Fruit fly (Drosophila melanogaster) whole organism, prepupa: ENCODE measurements around the gene ppk10.
A peak's percentile ranks its signal among the peaks of the same experiment; 100 is the strongest.

Source experiments
- Blimp-1 ChIP-seq: fragments of 200-800 bp; sonication (Bioruptor generic); optimal IDR thresholded peaks from 3 replicates; lab custom pipeline; 2017; ENCODE audit warnings: missing biosample characterization, missing genetic modification characterization, mild to moderate bottlenecking, moderate library complexity, missing genetic modification reagents
- CG10631 ChIP-seq: fragments of 200-800 bp; sonication (Bioruptor generic); optimal IDR thresholded peaks from 2 replicates; lab custom pipeline; 2016; ENCODE audit warnings: missing biosample characterization, missing genetic modification characterization
- CG10669 ChIP-seq: fragments of 200-800 bp; sonication (Bioruptor generic); optimal IDR thresholded peaks from 3 replicates; lab custom pipeline; 2018; ENCODE audit warnings: missing biosample characterization, mild to moderate bottlenecking, missing genetic modification characterization, moderate library complexity
- CG11294 ChIP-seq: fragments of 200-800 bp; sonication (Bioruptor generic); IDR thresholded peaks from 2 replicates; pipeline ENCODE4 v1.3.6; 2022; ENCODE audit warnings: missing biosample characterization, missing genetic modification characterization
- CG11762 ChIP-seq: fragments of 200-800 bp; sonication (Bioruptor generic); optimal IDR thresholded peaks from 3 replicates; lab custom pipeline; 2016; ENCODE audit warnings: missing biosample characterization, missing genetic modification characterization; ENCODE audit not compliant: insufficient read depth
- CG11902 ChIP-seq: fragments of 200-800 bp; sonication (Bioruptor generic); optimal IDR thresholded peaks from 3 replicates; lab custom pipeline; 2016; ENCODE audit warnings: missing biosample characterization, missing genetic modification characterization
- CG15336 ChIP-seq: fragments of 200-800 bp; sonication (Bioruptor generic); IDR thresholded peaks from 2 replicates; pipeline ENCODE4 v1.3.6; 2022; ENCODE audit warnings: missing biosample characterization, missing genetic modification characterization
- CG1621 ChIP-seq: fragments of 200-800 bp; sonication (Bioruptor generic); optimal IDR thresholded peaks from 3 replicates; lab custom pipeline; 2018; ENCODE audit warnings: missing biosample characterization, mild to moderate bottlenecking, missing genetic modification characterization
- CG16779 ChIP-seq: fragments of 200-800 bp; sonication (Bioruptor generic); optimal IDR thresholded peaks from 3 replicates; lab custom pipeline; 2017; ENCODE audit warnings: missing biosample characterization, mild to moderate bottlenecking, missing genetic modification characterization
- CG3032 ChIP-seq: fragments of 200-800 bp; optimal IDR thresholded peaks from 2 replicates; lab custom pipeline; 2019; ENCODE audit warnings: missing biosample characterization, mild to moderate bottlenecking, missing genetic modification characterization, moderate library complexity
- CG31627 ChIP-seq: fragments of 200-800 bp; sonication (Bioruptor generic); optimal IDR thresholded peaks from 3 replicates; lab custom pipeline; 2016; ENCODE audit warnings: missing biosample characterization, missing genetic modification characterization
- CG34406 ChIP-seq: fragments of 200-800 bp; sonication (Bioruptor generic); optimal IDR thresholded peaks from 3 replicates; lab custom pipeline; 2016; ENCODE audit warnings: missing biosample characterization, missing genetic modification characterization
- CG3919 ChIP-seq: fragments of 200-800 bp; sonication (Bioruptor generic); optimal IDR thresholded peaks from 3 replicates; lab custom pipeline; 2016; ENCODE audit warnings: missing biosample characterization, missing genetic modification characterization
- CG4318 ChIP-seq: fragments of 200-800 bp; sonication (Bioruptor generic); optimal IDR thresholded peaks from 3 replicates; lab custom pipeline; 2017; ENCODE audit warnings: missing biosample characterization, mild to moderate bottlenecking, missing genetic modification characterization
- CG6163 ChIP-seq: fragments of 200-800 bp; sonication (Bioruptor generic); IDR thresholded peaks from 3 replicates; pipeline ENCODE4 v1.3.6; 2022; ENCODE audit warnings: missing biosample characterization, missing genetic modification characterization
- CG6792 ChIP-seq: fragments of 200-800 bp; sonication (Bioruptor generic); optimal IDR thresholded peaks from 3 replicates; lab custom pipeline; 2016; ENCODE audit warnings: missing biosample characterization, missing genetic modification characterization
- CG6808 ChIP-seq: fragments of 200-800 bp; sonication (Bioruptor generic); optimal IDR thresholded peaks from 3 replicates; lab custom pipeline; 2017; ENCODE audit warnings: missing biosample characterization, missing genetic modification characterization, mild to moderate bottlenecking, moderate library complexity, missing genetic modification reagents
- CG8319 ChIP-seq: fragments of 200-800 bp; sonication (Bioruptor generic); optimal IDR thresholded peaks from 3 replicates; lab custom pipeline; 2016; ENCODE audit warnings: missing biosample characterization, missing genetic modification characterization
- CG8632 ChIP-seq: fragments of 200-800 bp; sonication (Bioruptor generic); optimal IDR thresholded peaks from 3 replicates; lab custom pipeline; 2016; ENCODE audit warnings: missing biosample characterization, missing genetic modification characterization
- CG9139 ChIP-seq: fragments of 200-800 bp; sonication (Bioruptor generic); optimal IDR thresholded peaks from 3 replicates; lab custom pipeline; 2017; ENCODE audit warnings: missing biosample characterization, mild to moderate bottlenecking, missing genetic modification characterization
- Eip75B ChIP-seq: fragments of 200-800 bp; sonication (Bioruptor generic); optimal IDR thresholded peaks from 3 replicates; lab custom pipeline; 2016; ENCODE audit warnings: missing biosample characterization, missing genetic modification characterization
- Eip78C ChIP-seq: fragments of 200-800 bp; sonication (Bioruptor generic); peaks from one replicate; lab custom pipeline; 2016; ENCODE audit warnings: missing biosample characterization, missing genetic modification characterization
- Eip93F ChIP-seq: fragments of 200-800 bp; sonication (Bioruptor generic); optimal IDR thresholded peaks from 2 replicates; lab custom pipeline; 2016; ENCODE audit warnings: missing biosample characterization, mild to moderate bottlenecking, missing genetic modification characterization
- Ets21C ChIP-seq: fragments of 200-800 bp; sonication (Bioruptor generic); optimal IDR thresholded peaks from 3 replicates; lab custom pipeline; 2016; ENCODE audit warnings: missing biosample characterization, missing genetic modification characterization
- Ets96B ChIP-seq: fragments of 200-800 bp; optimal IDR thresholded peaks from 2 replicates; lab custom pipeline; 2019; ENCODE audit warnings: missing biosample characterization, mild to moderate bottlenecking, missing genetic modification characterization, moderate library complexity
- Hr38 ChIP-seq: sonication (Bioruptor generic); optimal IDR thresholded peaks from 2 replicates; lab custom pipeline; 2016; ENCODE audit warnings: missing biosample characterization, missing genetic modification characterization
- Hr39 ChIP-seq: fragments of 200-800 bp; sonication (Bioruptor generic); optimal IDR thresholded peaks from 2 replicates; lab custom pipeline; 2016; ENCODE audit warnings: missing biosample characterization, missing genetic modification characterization
- Hr4 ChIP-seq: fragments of 200-800 bp; sonication (Bioruptor generic); optimal IDR thresholded peaks from 3 replicates; lab custom pipeline; 2016; ENCODE audit warnings: missing biosample characterization, missing genetic modification characterization
- Lpt ChIP-seq: fragments of 200-800 bp; sonication (Bioruptor generic); optimal IDR thresholded peaks from 3 replicates; lab custom pipeline; 2016; ENCODE audit warnings: missing biosample characterization, missing genetic modification characterization
- OdsH ChIP-seq: fragments of 200-800 bp; sonication (Bioruptor generic); optimal IDR thresholded peaks from 3 replicates; lab custom pipeline; 2016; ENCODE audit warnings: missing biosample characterization, missing genetic modification characterization
- Smox ChIP-seq: fragments of 200-800 bp; sonication (Bioruptor generic); optimal IDR thresholded peaks from 3 replicates; lab custom pipeline; 2016; ENCODE audit warnings: missing biosample characterization, missing genetic modification characterization
- Sox102F ChIP-seq: fragments of 200-800 bp; sonication (Bioruptor generic); optimal IDR thresholded peaks from 2 replicates; lab custom pipeline; 2016; ENCODE audit warnings: missing biosample characterization, mild to moderate bottlenecking, missing genetic modification characterization
- Sox14 ChIP-seq: fragments of 200-800 bp; sonication (Bioruptor generic); optimal IDR thresholded peaks from 3 replicates; lab custom pipeline; 2016; ENCODE audit warnings: missing biosample characterization, missing genetic modification characterization
- cyc ChIP-seq: fragments of 200-800 bp; sonication (Bioruptor generic); optimal IDR thresholded peaks from 3 replicates; lab custom pipeline; 2016; ENCODE audit warnings: missing biosample characterization, missing genetic modification characterization
- dac ChIP-seq: fragments of 200-800 bp; sonication (Bioruptor generic); optimal IDR thresholded peaks from 2 replicates; lab custom pipeline; 2017; ENCODE audit warnings: missing biosample characterization, mild to moderate bottlenecking, missing genetic modification characterization
- eg ChIP-seq: fragments of 200-800 bp; sonication (Bioruptor generic); IDR thresholded peaks from 3 replicates; pipeline ENCODE4 v1.3.6; 2022; ENCODE audit warnings: missing biosample characterization, missing genetic modification characterization
- esn ChIP-seq: fragments of 200-800 bp; sonication (Bioruptor generic); optimal IDR thresholded peaks from 2 replicates; lab custom pipeline; 2016; ENCODE audit warnings: missing biosample characterization, mild to moderate bottlenecking, missing genetic modification characterization, moderate library complexity
- fd59A ChIP-seq: fragments of 200-800 bp; sonication (Bioruptor generic); optimal IDR thresholded peaks from 2 replicates; lab custom pipeline; 2017; ENCODE audit warnings: missing biosample characterization, mild to moderate bottlenecking, missing genetic modification characterization, missing genetic modification reagents
- fd85E ChIP-seq: fragments of 200-800 bp; sonication (Bioruptor generic); optimal IDR thresholded peaks from 3 replicates; lab custom pipeline; 2016; ENCODE audit warnings: missing biosample characterization, missing genetic modification characterization
- fkh ChIP-seq: fragments of 200-800 bp; sonication (Bioruptor generic); optimal IDR thresholded peaks from 3 replicates; lab custom pipeline; 2017; ENCODE audit warnings: missing biosample characterization, mild to moderate bottlenecking, missing genetic modification characterization, moderate library complexity
- lz ChIP-seq: fragments of 200-800 bp; sonication (Bioruptor generic); optimal IDR thresholded peaks from 3 replicates; lab custom pipeline; 2016; ENCODE audit warnings: missing biosample characterization, missing genetic modification characterization
- net ChIP-seq: fragments of 200-800 bp; sonication (Bioruptor generic); optimal IDR thresholded peaks from 3 replicates; lab custom pipeline; 2016; ENCODE audit warnings: missing biosample characterization, missing genetic modification characterization
- pdm3 ChIP-seq: fragments of 200-800 bp; sonication (Bioruptor generic); optimal IDR thresholded peaks from 3 replicates; lab custom pipeline; 2016; ENCODE audit warnings: missing biosample characterization, missing genetic modification characterization
- salr ChIP-seq, 2 experiments: fragments of 200-800 bp; sonication (Bioruptor generic); optimal IDR thresholded peaks; 3 replicates each; lab custom pipeline; 2016 to 2018; ENCODE audit warnings: missing biosample characterization in 2 of 2, missing genetic modification characterization in 2 of 2, mild to moderate bottlenecking in 1 of 2
- spab ChIP-seq: fragments of 200-800 bp; sonication (Bioruptor generic); optimal IDR thresholded peaks from 2 replicates; lab custom pipeline; 2017; ENCODE audit warnings: missing biosample characterization, mild to moderate bottlenecking, missing genetic modification characterization, missing genetic modification reagents
- ss ChIP-seq, 2 experiments: fragments of 200-800 bp; sonication (Bioruptor generic); optimal IDR thresholded peaks; 2 replicates in 1 of 2; 3 replicates in 1 of 2; lab custom pipeline; 2017 to 2018; ENCODE audit warnings: mild to moderate bottlenecking in 2 of 2, missing biosample characterization in 2 of 2, missing genetic modification characterization in 2 of 2, moderate library complexity in 1 of 2
- svp ChIP-seq: fragments of 200-800 bp; sonication (Bioruptor generic); peaks from one replicate; lab custom pipeline; 2016; ENCODE audit warnings: missing biosample characterization, missing genetic modification characterization
- topi ChIP-seq: fragments of 200-800 bp; sonication (Bioruptor generic); optimal IDR thresholded peaks from 3 replicates; lab custom pipeline; 2016; ENCODE audit warnings: missing biosample characterization, missing genetic modification characterization
- vri ChIP-seq: fragments of 200-800 bp; sonication (Bioruptor generic); optimal IDR thresholded peaks from 3 replicates; lab custom pipeline; 2016; ENCODE audit warnings: missing biosample characterization, mild to moderate bottlenecking, missing genetic modification characterization

ppk10 gene

dm6 chr2L:10474815-10475214 lies 22.6 kb upstream of the ppk10 start:
- TF ChIP-seq cyc (GFP tag; lab: Kevin White, UChicago) (no peak), fkh (no peak), fd85E (no peak), Ets96B (no peak), OdsH (no peak), CG10669 (GFP tag; lab: Kevin White, UChicago) (no peak), dac (GFP tag; lab: Kevin White, UChicago) (no peak), topi (GFP tag; lab: Kevin White, UChicago) (no peak)

- TF ChIP-seq CG6163 (GFP tag; lab: Robert Waterston, UW), result peak; percentile 95
- TF ChIP-seq ss (GFP tag; optimal IDR thresholded peaks at IDR 0.05; lab: Kevin White, UChicago), result peak; percentile 93 to 96
- TF ChIP-seq CG10631 (GFP tag; lab: Kevin White, UChicago), result peak; percentile 98
- TF ChIP-seq CG1621 (tag; lab: Kevin White, UChicago), result peak; percentile 96
- TF ChIP-seq CG9139 (GFP tag; lab: Kevin White, UChicago), result peak; percentile 93
- peak; percentile 98 for TF ChIP-seq CG11294 (GFP tag; lab: Robert Waterston, UW)
- TF ChIP-seq Ets96B, result peak; percentile 98
- peak; percentile 97 for TF ChIP-seq dac (GFP tag; lab: Kevin White, UChicago)
- TF ChIP-seq Hr4 (GFP tag; lab: Kevin White, UChicago), result peak; percentile 98
- peak; percentile 91 for TF ChIP-seq lz (GFP tag; lab: Kevin White, UChicago)
- peak; percentile 93 for TF ChIP-seq CG16779 (tag; lab: Kevin White, UChicago)
- peak; percentile 90 for TF ChIP-seq cyc (GFP tag; lab: Kevin White, UChicago)
- TF ChIP-seq topi (GFP tag; lab: Kevin White, UChicago), result peak; percentile 93
- TF ChIP-seq CG8632 (GFP tag; lab: Kevin White, UChicago), result peak; percentile 96
- peak; percentile 82 for TF ChIP-seq Hr39
- TF ChIP-seq spab (GFP tag; lab: Kevin White, UChicago), result peak; percentile 96
- TF ChIP-seq OdsH, result peak; percentile 97
- peak; percentile 86 for TF ChIP-seq CG31627 (GFP tag; lab: Kevin White, UChicago)
- peak; percentile 94 for TF ChIP-seq esn (GFP tag; lab: Kevin White, UChicago)
- peak; percentile 85 for TF ChIP-seq Eip93F (GFP tag; lab: Kevin White, UChicago)
- TF ChIP-seq CG15336 (GFP tag; lab: Robert Waterston, UW), result peak; percentile 99
- peak; percentile 99 for TF ChIP-seq Eip78C
- peak; percentile 97 for TF ChIP-seq Lpt (GFP tag; lab: Kevin White, UChicago)
- TF ChIP-seq fkh, result peak; percentile 82
- peak; percentile 98 for TF ChIP-seq CG10669 (GFP tag; lab: Kevin White, UChicago)
- peak; percentile 90 for TF ChIP-seq Eip75B (GFP tag; lab: Kevin White, UChicago)
- TF ChIP-seq net, result peak; percentile 98
- TF ChIP-seq eg (GFP tag; lab: Robert Waterston, UW), result peak; percentile 99
- peak; percentile 93 for TF ChIP-seq Smox (GFP tag; lab: Kevin White, UChicago)
- TF ChIP-seq CG11762 (GFP tag; lab: Kevin White, UChicago), result peak; percentile 97
- TF ChIP-seq CG3032, result peak; percentile 97
- TF ChIP-seq Sox102F (GFP tag; lab: Kevin White, UChicago), result peak; percentile 93
- TF ChIP-seq vri (GFP tag; lab: Kevin White, UChicago), result no peak
- peak; percentile 96 for TF ChIP-seq fd59A (GFP tag; lab: Kevin White, UChicago)
- peak; percentile 97 for TF ChIP-seq CG3919 (GFP tag; lab: Kevin White, UChicago)
- peak; percentile 95 for TF ChIP-seq CG8319 (GFP tag; lab: Kevin White, UChicago)
- TF ChIP-seq CG6792, result peak; percentile 95
- TF ChIP-seq CG11902 (GFP tag; lab: Kevin White, UChicago), result peak; percentile 84
- peak; percentile 96 for TF ChIP-seq CG34406
- peak; percentile 96 for TF ChIP-seq svp
- peak; percentile 94 for TF ChIP-seq Sox14 (GFP tag; lab: Kevin White, UChicago)
- peak; percentile 82 for TF ChIP-seq Blimp-1 (GFP tag; lab: Kevin White, UChicago)
- TF ChIP-seq salr (GFP tag; optimal IDR thresholded peaks at IDR 0.05; lab: Kevin White, UChicago), result peak; percentile 94 to 96
- peak; percentile 94 for TF ChIP-seq CG6808
- TF ChIP-seq Ets21C (GFP tag; lab: Kevin White, UChicago), result peak; percentile 83
- peak; percentile 78 for TF ChIP-seq fd85E
- peak; percentile 97 for TF ChIP-seq CG4318 (GFP tag; lab: Kevin White, UChicago)
- TF ChIP-seq pdm3, result peak; percentile 95
- peak; percentile 33 for TF ChIP-seq Hr38 (GFP tag; lab: Kevin White, UChicago)
Measured at dm6 chr2L:10474268-10474678, 22.1 kb upstream of the ppk10 start, which contains the start of gene RluA-1. RluA-1 (minus strand) TSS chr2L:10474349.
